Fruit fly (Drosophila melanogaster) whole organism, wandering third instar larva: ENCODE results near the gene Cpr65Ay.

Experiments used
- CG9705 ChIP-seq: fragments of 200-800 bp; sonication (Bioruptor generic); optimal IDR thresholded peaks from 2 replicates; lab custom pipeline; 2018; ENCODE audit warnings: missing biosample characterization, mild to moderate bottlenecking, missing genetic modification characterization
- Dif ChIP-seq: fragments of 200-275, 200-300 bp; sonication (Bioruptor generic); optimal IDR thresholded peaks from 2 replicates; lab custom pipeline; 2018; ENCODE audit warnings: missing biosample characterization, missing genetic modification characterization; ENCODE audit not compliant: partially characterized antibody
- dmrt93B ChIP-seq: fragments of 200-800 bp; sonication (Bioruptor generic); optimal IDR thresholded peaks from 2 replicates; lab custom pipeline; 2018; ENCODE audit warnings: missing biosample characterization, mild to moderate bottlenecking, missing genetic modification characterization
- usp ChIP-seq: fragments of >200 bp; optimal IDR thresholded peaks from 2 replicates; lab custom pipeline; 2017; ENCODE audit warnings: missing biosample characterization, missing genetic modification characterization

DNA sequence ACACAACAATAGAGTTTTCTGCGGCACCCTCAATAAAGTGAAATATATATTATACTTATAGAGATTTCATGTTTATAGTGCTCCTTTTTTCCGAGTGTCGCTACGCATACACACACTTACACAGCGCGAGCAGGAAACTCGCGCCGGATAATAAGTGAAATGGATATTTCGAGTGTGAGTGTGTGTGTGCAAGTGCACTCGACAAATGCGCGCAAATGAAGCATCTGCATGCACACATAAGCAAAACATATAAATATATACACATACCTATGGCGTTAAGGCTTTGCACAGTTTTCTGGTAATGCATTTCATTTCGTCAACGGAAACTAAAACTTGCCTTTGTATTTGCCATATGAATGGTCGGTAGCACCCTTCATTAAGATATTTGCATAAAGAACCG is 42.9 kb downstream of the Cpr65Ay start:
- TF ChIP-seq dmrt93B (no peak), Dif (GFP tag; lab: Kevin White, UChicago) (no peak), CG9705 (no peak), usp (no peak)
